Fruit fly (Drosophila melanogaster): ENCODE measurements around the gene CG4757.

- TF ChIP-seq psq (optimal IDR thresholded peaks at IDR 0.05) (no peak), ttk (optimal IDR thresholded peaks at IDR 0.05) (no peak), Sin3A (optimal IDR thresholded peaks at IDR 0.05) (no peak)
Measured at dm6 chr3R:11115606-11116005, 45.4 kb upstream of the CG4757 start, which contains the start of gene SdhCL.

Data from Kc167 (cell line).